Worm (Caenorhabditis elegans): Measurements from ENCODE around the gene T24D5.6.

T24D5.6 gene

ce11 chrX:12640961-12641360 is 37.5 kb downstream of the T24D5.6 start:
- TF ChIP-seq nhr-237 (tag; optimal IDR thresholded peaks at IDR 0.05) (no peak), ztf-11 (tag; optimal IDR thresholded peaks at IDR 0.05) (no peak), blmp-1 (tag; optimal IDR thresholded peaks at IDR 0.05) (peak; percentile 90), efl-1 (optimal IDR thresholded peaks at IDR 0.05) (no peak), efl-1 (GFP tag; optimal IDR thresholded peaks at IDR 0.05 in 1 of 2) (no peak), lin-14 (GFP tag; optimal IDR thresholded peaks at IDR 0.05) (peak; percentile 55), sptf-1 (tag; optimal IDR thresholded peaks at IDR 0.05) (no peak), lin-13 (GFP tag; optimal IDR thresholded peaks at IDR 0.05) (no peak), lin-15B (tag; optimal IDR thresholded peaks at IDR 0.05) (no peak), nhr-85 (tag) (peak; percentile 76)

- TF ChIP-seq nhr-20 (tag; optimal IDR thresholded peaks at IDR 0.05), result peak; percentile 43
- no peak for TF ChIP-seq zag-1 (tag; optimal IDR thresholded peaks at IDR 0.05)
- TF ChIP-seq lir-3 (tag; optimal IDR thresholded peaks at IDR 0.05; ENCODE audit: poor library complexity), result no peak
- TF ChIP-seq mdl-1 (tag; optimal IDR thresholded peaks at IDR 0.05), result peak in 1 of 2 experiments; percentile 42
- peak; percentile 55 for TF ChIP-seq snu-23 (GFP tag; optimal IDR thresholded peaks at IDR 0.05)
- no peak for TF ChIP-seq efl-1 (optimal IDR thresholded peaks at IDR 0.05)
- TF ChIP-seq efl-1 (GFP tag; optimal IDR thresholded peaks at IDR 0.05 in 1 of 2), result no peak
- TF ChIP-seq mep-1 (tag; optimal IDR thresholded peaks at IDR 0.05), result peak; percentile 34
- no peak for TF ChIP-seq F16B12.6 (tag; optimal IDR thresholded peaks at IDR 0.05)
- no peak for TF ChIP-seq nhr-76 (tag; optimal IDR thresholded peaks at IDR 0.05)
- no peak for TF ChIP-seq sptf-1 (tag; optimal IDR thresholded peaks at IDR 0.05)
- TF ChIP-seq nhr-71 (tag; optimal IDR thresholded peaks at IDR 0.05), result no peak
- TF ChIP-seq nhr-77 (tag; optimal IDR thresholded peaks at IDR 0.05), result no peak
- TF ChIP-seq efl-3 (GFP tag; optimal IDR thresholded peaks at IDR 0.05), result no peak
- TF ChIP-seq nhr-237 (tag; optimal IDR thresholded peaks at IDR 0.05), result no peak
- peak; percentile 10 for TF ChIP-seq skn-1 (tag; optimal IDR thresholded peaks at IDR 0.05)
- TF ChIP-seq egl-27 (tag; optimal IDR thresholded peaks at IDR 0.05), result no peak
- TF ChIP-seq lsy-2 (tag; optimal IDR thresholded peaks at IDR 0.05), result peak in 1 of 2 experiments; percentile 33
- TF ChIP-seq nhr-85 (tag), result peak; percentile 65
- TF ChIP-seq ceh-63 (GFP tag; optimal IDR thresholded peaks at IDR 0.05), result no peak
- no peak for TF ChIP-seq hlh-4 (tag; optimal IDR thresholded peaks at IDR 0.05)
- no peak for TF ChIP-seq pax-3 (tag; optimal IDR thresholded peaks at IDR 0.05)
- no peak for TF ChIP-seq grh-1 (GFP tag; IDR thresholded peaks at IDR 0.05)
- TF ChIP-seq lin-14 (GFP tag; optimal IDR thresholded peaks at IDR 0.05), result peak; percentile 80
- no peak for TF ChIP-seq ceh-88 (GFP tag; IDR thresholded peaks at IDR 0.05)
- peak; percentile 25 for TF ChIP-seq tbx-2 (tag; optimal IDR thresholded peaks at IDR 0.05)
- TF ChIP-seq mab-9 (GFP tag; IDR thresholded peaks at IDR 0.05), result no peak
- TF ChIP-seq fkh-4 (tag; optimal IDR thresholded peaks at IDR 0.05; ENCODE audit: borderline replicate concordance), result no peak
Observed at ce11 chrX:12642952-12643351, 39.5 kb downstream of the T24D5.6 start.

DNA sequence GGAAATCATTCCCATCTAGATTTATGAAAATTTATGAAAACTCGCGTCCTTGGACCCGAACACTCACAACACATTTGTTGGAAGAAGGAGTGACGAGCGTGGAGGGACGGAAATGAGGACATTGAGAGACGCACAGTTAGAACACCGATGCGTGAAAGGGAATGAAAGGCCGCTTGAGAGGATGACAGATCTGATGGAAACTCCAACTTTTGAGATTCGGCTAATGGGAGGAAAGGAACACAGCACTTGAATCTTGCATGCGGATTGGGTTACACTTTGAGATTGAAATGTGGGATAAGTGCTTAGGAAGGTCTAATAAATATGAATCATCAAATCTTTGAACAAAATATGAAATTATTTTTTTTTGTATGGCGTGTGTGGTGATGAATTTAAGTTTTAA is 42.4 kb downstream of the T24D5.6 start:
- TF ChIP-seq blmp-1 (tag; optimal IDR thresholded peaks at IDR 0.05), result peak; percentile 42
- no peak for TF ChIP-seq ceh-63 (GFP tag; optimal IDR thresholded peaks at IDR 0.05)

ce11 chrX:12646546-12647167 is 43.2 kb downstream of the T24D5.6 start, which contains the start of gene zmp-5:
Gene zmp-5 (plus strand): TSS chrX:12647117.
- no peak for TF ChIP-seq lsy-2 (tag; optimal IDR thresholded peaks at IDR 0.05)
- TF ChIP-seq dsc-1 (tag; optimal IDR thresholded peaks at IDR 0.05), result peak; percentile 44
- no peak for TF ChIP-seq efl-1 (optimal IDR thresholded peaks at IDR 0.05)
- peak in 1 of 2 experiments; percentile 65 for TF ChIP-seq efl-1 (GFP tag; optimal IDR thresholded peaks at IDR 0.05 in 1 of 2)
- TF ChIP-seq lin-39 (tag; optimal IDR thresholded peaks at IDR 0.05), result no peak
